Fruit fly (Drosophila melanogaster): Measurements from ENCODE around the gene Sap130.

- TF ChIP-seq cic (GFP tag; optimal IDR thresholded peaks at IDR 0.05) = peak; percentile 48
- TF ChIP-seq tj (GFP tag; optimal IDR thresholded peaks at IDR 0.05) = peak; percentile 83
Observed at dm6 chr3L:12789875-12790373, 15.8 kb upstream of the Sap130 start, which contains the start of gene CG42709.

All from whole organism, adult.